Fruit fly (Drosophila melanogaster): ENCODE results near the gene CG10631.

dm6 chr2L:19774278-19774677 lies 17.6 kb upstream of the CG10631 start:
- TF ChIP-seq fru (GFP tag; optimal IDR thresholded peaks at IDR 0.05) (no peak), usp (GFP tag; optimal IDR thresholded peaks at IDR 0.05) (no peak), rgr (GFP tag; optimal IDR thresholded peaks at IDR 0.05) (no peak), Hr78 (GFP tag; optimal IDR thresholded peaks at IDR 0.05) (no peak), dl (GFP tag; optimal IDR thresholded peaks at IDR 0.05; ENCODE audit: insufficient read depth in 1 of 2, partially characterized antibody in 2 of 2) (no peak), psq (GFP tag; optimal IDR thresholded peaks at IDR 0.05) (no peak), OdsH (GFP tag; optimal IDR thresholded peaks at IDR 0.05) (no peak), h (GFP tag; optimal IDR thresholded peaks at IDR 0.05) (no peak), pan (optimal IDR thresholded peaks at IDR 0.05) (no peak), Sp1 (GFP tag; optimal IDR thresholded peaks at IDR 0.05) (no peak), CG9705 (GFP tag; optimal IDR thresholded peaks at IDR 0.05) (no peak), tai (GFP tag; optimal IDR thresholded peaks at IDR 0.05) (no peak)

Data from whole organism, wandering third instar larva.